Fruit fly (Drosophila melanogaster) whole organism, embryonic: Measurements from ENCODE around the gene CG7607.

ENCODE experiments used
- Awh ChIP-seq: fragments of 200-800 bp; sonication (Bioruptor generic); IDR thresholded peaks from 2 replicates; pipeline ENCODE4, ENCODE4 v1.3.6; 2022; ENCODE audit warnings: missing biosample characterization, missing genetic modification characterization
- CG10431 ChIP-seq: fragments of 200-800 bp; sonication (Bioruptor generic); optimal IDR thresholded peaks from 3 replicates; lab custom pipeline; 2018; ENCODE audit warnings: missing biosample characterization, mild to moderate bottlenecking, missing genetic modification characterization
- CG11398 ChIP-seq: fragments of 200-800 bp; sonication (Bioruptor generic); optimal IDR thresholded peaks from 2 replicates; lab custom pipeline; 2016; ENCODE audit warnings: missing biosample characterization, missing genetic modification characterization
- CG11696 ChIP-seq: fragments of 200-800 bp; sonication (Bioruptor generic); IDR thresholded peaks from 2 replicates; pipeline ENCODE4 v1.3.6; 2022; ENCODE audit warnings: missing biosample characterization, missing genetic modification characterization
- CG12071 ChIP-seq: fragments of 200-800 bp; sonication (Bioruptor generic); optimal IDR thresholded peaks from 3 replicates; lab custom pipeline; 2018; ENCODE audit warnings: missing biosample characterization, mild to moderate bottlenecking, missing genetic modification characterization
- CG12155 ChIP-seq: fragments of 200-800 bp; sonication (Bioruptor generic); optimal IDR thresholded peaks from 3 replicates; lab custom pipeline; 2016; ENCODE audit warnings: missing biosample characterization, missing genetic modification characterization
- CG12659 ChIP-seq: fragments of 200-800 bp; sonication (Bioruptor generic); optimal IDR thresholded peaks from 3 replicates; lab custom pipeline; 2017; ENCODE audit warnings: mild to moderate bottlenecking, missing biosample characterization, missing genetic modification reagents, missing genetic modification characterization
- CG14965 ChIP-seq: fragments of 200-800 bp; sonication (Bioruptor generic); optimal IDR thresholded peaks from 2 replicates; lab custom pipeline; 2016; ENCODE audit warnings: missing biosample characterization, missing genetic modification characterization, borderline replicate concordance
- CG1647 ChIP-seq: fragments of 200-800 bp; sonication (Bioruptor generic); optimal IDR thresholded peaks from 3 replicates; lab custom pipeline; 2016; ENCODE audit warnings: missing biosample characterization, missing genetic modification characterization
- CG16779 ChIP-seq: fragments of 200-800 bp; sonication (Bioruptor generic); IDR thresholded peaks from 2 replicates; pipeline ENCODE4 v1.3.6; 2022; ENCODE audit warnings: missing biosample characterization, missing genetic modification characterization
- CG16813 ChIP-seq: fragments of 200-800 bp; sonication (Bioruptor generic); IDR thresholded peaks from 3 replicates; pipeline ENCODE4 v1.3.6; 2022; ENCODE audit warnings: missing biosample characterization, missing genetic modification characterization; ENCODE audit not compliant: partially characterized antibody
- CG17359 ChIP-seq: fragments of 200-800 bp; sonication (Bioruptor generic); optimal IDR thresholded peaks from 3 replicates; lab custom pipeline; 2018; ENCODE audit warnings: missing biosample characterization, mild to moderate bottlenecking, missing genetic modification characterization, moderate library complexity
- CG17802 ChIP-seq: fragments of 200-800 bp; sonication (Bioruptor generic); optimal IDR thresholded peaks from 2 replicates; lab custom pipeline; 2018; ENCODE audit warnings: missing biosample characterization, mild to moderate bottlenecking, missing genetic modification characterization, moderate library complexity
- CG1832 ChIP-seq: fragments of 200-800 bp; sonication (Bioruptor generic); optimal IDR thresholded peaks from 2 replicates; lab custom pipeline; 2017; ENCODE audit warnings: missing biosample characterization, mild to moderate bottlenecking, missing genetic modification characterization, inconsistent platforms
- CG2116 ChIP-seq: fragments of 200-800 bp; sonication (Bioruptor generic); optimal IDR thresholded peaks from 3 replicates; lab custom pipeline; 2018; ENCODE audit warnings: missing biosample characterization, mild to moderate bottlenecking, missing genetic modification characterization
- CG30020 ChIP-seq: fragments of 200-800 bp; optimal IDR thresholded peaks from 2 replicates; lab custom pipeline; 2019; ENCODE audit warnings: missing biosample characterization, mild to moderate bottlenecking, missing genetic modification characterization, moderate library complexity
- CG4820 ChIP-seq: fragments of 200-800 bp; sonication (Bioruptor generic); optimal IDR thresholded peaks from 3 replicates; lab custom pipeline; 2016; ENCODE audit warnings: missing biosample characterization, missing genetic modification characterization
- CG5245 ChIP-seq: fragments of 200-800 bp; sonication (Bioruptor generic); optimal IDR thresholded peaks from 3 replicates; lab custom pipeline; 2016; ENCODE audit warnings: missing biosample characterization, missing genetic modification characterization
- CG5953 ChIP-seq: fragments of 200-800 bp; sonication (Bioruptor generic); IDR thresholded peaks from 2 replicates; pipeline ENCODE4 v1.3.6; 2022; ENCODE audit warnings: missing biosample characterization, missing genetic modification characterization
- CG6654 ChIP-seq: fragments of 200-800 bp; sonication (Bioruptor generic); optimal IDR thresholded peaks from 2 replicates; lab custom pipeline; 2017; ENCODE audit warnings: missing biosample characterization, mild to moderate bottlenecking, missing genetic modification characterization
- CG7963 ChIP-seq: fragments of 200-800 bp; sonication (Bioruptor generic); IDR thresholded peaks from 3 replicates; pipeline ENCODE4 v1.3.6; 2022; ENCODE audit warnings: missing biosample characterization, missing genetic modification characterization; ENCODE audit not compliant: partially characterized antibody
- D19B ChIP-seq: fragments of 200-800 bp; sonication (Bioruptor generic); optimal IDR thresholded peaks from 2 replicates; lab custom pipeline; 2017; ENCODE audit warnings: missing biosample characterization, mild to moderate bottlenecking, missing genetic modification characterization
- Dbx ChIP-seq: fragments of 200-800 bp; sonication (Bioruptor generic); IDR thresholded peaks from 3 replicates; pipeline ENCODE4 v1.3.6; 2022; ENCODE audit warnings: missing biosample characterization, missing genetic modification characterization
- E2f1 ChIP-seq: fragments of 200-800 bp; sonication (Bioruptor generic); IDR thresholded peaks from 2 replicates; pipeline ENCODE4 v1.3.6; 2022; ENCODE audit warnings: missing biosample characterization, missing genetic modification characterization
- HLH3B ChIP-seq: fragments of 200-800 bp; sonication (Bioruptor generic); IDR thresholded peaks from 2 replicates; pipeline ENCODE4 v1.3.6; 2022; ENCODE audit warnings: missing biosample characterization, missing genetic modification characterization
- HLHmδ ChIP-seq: fragments of 200-800 bp; sonication (Bioruptor generic); optimal IDR thresholded peaks from 2 replicates; lab custom pipeline; 2018; ENCODE audit warnings: missing biosample characterization, mild to moderate bottlenecking, missing genetic modification characterization, moderate library complexity
- HmgD ChIP-seq: fragments of 200-800 bp; sonication (Bioruptor generic); optimal IDR thresholded peaks from 3 replicates; lab custom pipeline; 2016; ENCODE audit warnings: missing biosample characterization, missing genetic modification characterization
- HmgZ ChIP-seq: fragments of 200-800 bp; sonication (Bioruptor generic); optimal IDR thresholded peaks from 2 replicates; lab custom pipeline; 2018; ENCODE audit warnings: missing biosample characterization, mild to moderate bottlenecking, missing genetic modification characterization
- Hr3 ChIP-seq: fragments of 200-800 bp; sonication (Bioruptor generic); optimal IDR thresholded peaks from 3 replicates; lab custom pipeline; 2016; ENCODE audit warnings: missing biosample characterization, missing genetic modification characterization
- Med ChIP-seq: fragments of 200-800 bp; sonication (Bioruptor generic); peaks from one replicate; lab custom pipeline; 2016; ENCODE audit warnings: missing biosample characterization, missing genetic modification characterization, mild to moderate bottlenecking, inconsistent platforms, moderate library complexity
- Neu2 ChIP-seq: fragments of 200-800 bp; sonication (Bioruptor generic); optimal IDR thresholded peaks from 3 replicates; lab custom pipeline; 2016; ENCODE audit warnings: missing biosample characterization, missing genetic modification characterization, borderline replicate concordance
- Nf-YC ChIP-seq: fragments of 200-800 bp; optimal IDR thresholded peaks from 3 replicates; lab custom pipeline; 2019; ENCODE audit warnings: missing biosample characterization, mild to moderate bottlenecking, missing genetic modification characterization, moderate library complexity
- Oli ChIP-seq: fragments of 200-800 bp; sonication (Bioruptor generic); optimal IDR thresholded peaks from 2 replicates; lab custom pipeline; 2018; ENCODE audit warnings: missing biosample characterization, mild to moderate bottlenecking, missing genetic modification characterization, moderate library complexity
- Sox100B ChIP-seq: fragments of 200-800 bp; sonication (Bioruptor generic); optimal IDR thresholded peaks from 3 replicates; lab custom pipeline; 2018; ENCODE audit warnings: missing biosample characterization, mild to moderate bottlenecking, missing genetic modification characterization
- Taf1 ChIP-seq: fragments of 200-800 bp; sonication (Bioruptor generic); IDR thresholded peaks from 2 replicates; pipeline ENCODE4 v1.3.6; 2022; ENCODE audit warnings: missing biosample characterization, missing genetic modification characterization
- Tbp ChIP-seq: fragments of >200 bp; optimal IDR thresholded peaks from 2 replicates; lab custom pipeline; 2018; ENCODE audit warnings: missing biosample characterization, missing genetic modification characterization
- ab ChIP-seq: fragments of 200-800 bp; sonication (Bioruptor generic); optimal IDR thresholded peaks from 2 replicates; lab custom pipeline; 2016; ENCODE audit warnings: missing biosample characterization, missing genetic modification characterization
- cato ChIP-seq: fragments of 200-800 bp; sonication (Bioruptor generic); optimal IDR thresholded peaks from 2 replicates; lab custom pipeline; 2016; ENCODE audit warnings: missing biosample characterization, missing genetic modification characterization, borderline replicate concordance
- gcm2 ChIP-seq: fragments of 200-800 bp; sonication (Bioruptor generic); optimal IDR thresholded peaks from 2 replicates; lab custom pipeline; 2016; ENCODE audit warnings: missing biosample characterization, missing genetic modification characterization
- gro ChIP-seq: fragments of 200-800 bp; sonication (Bioruptor generic); optimal IDR thresholded peaks from 2 replicates; lab custom pipeline; 2016; ENCODE audit warnings: missing biosample characterization, missing genetic modification characterization
- gsb ChIP-seq: fragments of 200-800 bp; sonication (Bioruptor generic); IDR thresholded peaks from 2 replicates; pipeline ENCODE4 v1.3.6; 2022; ENCODE audit warnings: missing biosample characterization, missing genetic modification characterization
- klu ChIP-seq: fragments of 200-800 bp; sonication (Bioruptor generic); IDR thresholded peaks from 2 replicates; pipeline ENCODE4 v1.3.6; 2022; ENCODE audit warnings: missing biosample characterization, missing genetic modification characterization
- lilli ChIP-seq: fragments of 200-800 bp; sonication (Bioruptor generic); optimal IDR thresholded peaks from 3 replicates; lab custom pipeline; 2016; ENCODE audit warnings: missing biosample characterization, missing genetic modification characterization
- mld ChIP-seq: fragments of 200-800 bp; sonication (Bioruptor generic); IDR thresholded peaks from 3 replicates; pipeline ENCODE4 v1.3.6; 2022; ENCODE audit warnings: missing biosample characterization, missing genetic modification characterization; ENCODE audit not compliant: partially characterized antibody
- repo ChIP-seq: fragments of 200-800 bp; sonication (Bioruptor generic); optimal IDR thresholded peaks from 2 replicates; lab custom pipeline; 2016; ENCODE audit warnings: missing biosample characterization, missing genetic modification characterization
- sens ChIP-seq: fragments of 200-800 bp; sonication (Bioruptor generic); peaks from one replicate; lab custom pipeline; 2016; ENCODE audit warnings: missing biosample characterization, missing genetic modification characterization
- so ChIP-seq: fragments of 200-800 bp; sonication (Bioruptor generic); IDR thresholded peaks from 3 replicates; pipeline ENCODE4 v1.3.6; 2022; ENCODE audit warnings: missing biosample characterization, missing genetic modification characterization
- toy ChIP-seq: fragments of 200-800 bp; sonication (Bioruptor generic); IDR thresholded peaks from 2 replicates; pipeline ENCODE4 v1.3.6; 2022; ENCODE audit warnings: missing biosample characterization, missing genetic modification characterization
- wdn ChIP-seq: fragments of 200-800 bp; sonication (Bioruptor generic); IDR thresholded peaks from 2 replicates; pipeline ENCODE4 v1.3.6; 2022; ENCODE audit warnings: missing biosample characterization, missing genetic modification characterization
- wek ChIP-seq: fragments of 200-800 bp; sonication (Bioruptor generic); optimal IDR thresholded peaks from 3 replicates; lab custom pipeline; 2018; ENCODE audit warnings: missing biosample characterization, mild to moderate bottlenecking, missing genetic modification characterization, moderate library complexity

CG7607 gene

dm6 chr3L:11197291-11198021, 2.0 kb upstream of the CG7607 start, which contains the start of gene GlcAT-P (continued):
- TF ChIP-seq CG1832 (no peak), CG5245 (no peak), CG17359 (peak; percentile 50), lilli (peak; percentile 27), HLHmδ (no peak), CG1647 (GFP tag; lab: Kevin White, UChicago) (no peak), wdn (no peak), CG10431 (GFP tag; lab: Kevin White, UChicago) (no peak), CG16813 (GFP tag; lab: Robert Waterston, UW) (no peak), CG16779 (no peak), HmgD (GFP tag; lab: Kevin White, UChicago) (no peak), toy (no peak), CG7963 (GFP tag; lab: Robert Waterston, UW) (no peak), Sox100B (GFP tag; lab: Kevin White, UChicago) (peak; percentile 78), Hr3 (GFP tag; lab: Kevin White, UChicago) (peak; percentile 57), CG12071 (no peak), repo (GFP tag; lab: Kevin White, UChicago) (no peak), CG12659 (GFP tag; lab: Kevin White, UChicago) (peak; percentile 83), CG5953 (GFP tag; lab: Robert Waterston, UW) (no peak), Oli (tag; lab: Kevin White, UChicago) (peak; percentile 63), cato (no peak), Tbp (GFP tag; lab: Kevin White, UChicago) (no peak), HmgZ (tag; lab: Kevin White, UChicago) (peak; percentile 22), klu (peak; percentile 61; the same call in 1 of the 2 replicates), Med (peak; percentile 50), CG6654 (GFP tag; lab: Kevin White, UChicago) (peak; percentile 3), gcm2 (GFP tag; lab: Kevin White, UChicago) (no peak), CG4820 (GFP tag; lab: Kevin White, UChicago) (peak; percentile 20), CG14965 (no peak), Awh (GFP tag; lab: Robert Waterston, UW) (0 out of 2 replicates have a peak, but pooled peaks have one; percentile 51), mld (no peak), CG17802 (no peak), CG11696 (no peak), HLH3B (GFP tag; lab: Robert Waterston, UW) (peak; percentile 65), E2f1 (GFP tag; lab: Robert Waterston, UW) (peak; percentile 74), Taf1 (GFP tag; lab: Robert Waterston, UW) (no peak), D19B (GFP tag; lab: Kevin White, UChicago) (no peak), so (0 out of 3 replicates have a peak, but pooled peaks have one; percentile 41), gsb (GFP tag; lab: Robert Waterston, UW) (no peak), CG11398 (no peak), wek (GFP tag; lab: Kevin White, UChicago) (no peak), Neu2 (GFP tag; lab: Kevin White, UChicago) (no peak), CG30020 (peak; percentile 39), ab (no peak), gro (GFP tag; lab: Kevin White, UChicago) (no peak), Nf-YC (tag; lab: Kevin White, UChicago) (peak; percentile 71), CG2116 (peak; percentile 11), CG12155 (peak; percentile 44), sens (GFP tag; lab: Kevin White, UChicago) (no peak), Dbx (GFP tag; lab: Robert Waterston, UW) (peak; percentile 73)
